Worm (Caenorhabditis elegans) whole organism, L3 larva: ENCODE data around the gene egl-26.

ENCODE experiments used
- pha-4 ChIP-seq: fragments of 150-350 bp; optimal IDR thresholded peaks from 2 replicates; lab custom pipeline; 2014; ENCODE audit warnings: missing biosample characterization, missing genetic modification reagents, missing genetic modification characterization
- tbx-2 ChIP-seq: sonication (generic microtip); optimal IDR thresholded peaks from 2 replicates; lab custom pipeline; 2016; ENCODE audit warnings: mild to moderate bottlenecking, missing genetic modification characterization, missing compliant biosample characterization

ce11 chrII:95177-95576 is 25.7 kb downstream of the egl-26 start, which contains the start of gene C50D2.7:
- TF ChIP-seq pha-4 (tag; lab: Kevin White, UChicago) (no peak), tbx-2 (tag; lab: Kevin White, UChicago) (no peak)
